Fruit fly (Drosophila melanogaster) whole organism, embryonic: Measurements from ENCODE around the gene mRpL20.
A peak's percentile ranks its signal among the peaks of the same experiment; 100 is the strongest.

ENCODE experiments used
- Abd-B ChIP-seq: fragments of 200-800 bp; sonication (Bioruptor generic); optimal IDR thresholded peaks from 2 replicates; lab custom pipeline; 2018; ENCODE audit warnings: missing biosample characterization, mild to moderate bottlenecking, missing genetic modification characterization, moderate library complexity
- Ada2b ChIP-seq: fragments of 200-800 bp; sonication (Bioruptor generic); IDR thresholded peaks from 2 replicates; pipeline ENCODE4 v1.3.6; 2022; ENCODE audit warnings: missing biosample characterization, missing genetic modification characterization
- Antp ChIP-seq: fragments of 200-800 bp; sonication (Bioruptor generic); optimal IDR thresholded peaks from 3 replicates; lab custom pipeline; 2016; ENCODE audit warnings: missing biosample characterization, missing genetic modification characterization
- BtbVII ChIP-seq: fragments of 200-800 bp; sonication (Bioruptor generic); optimal IDR thresholded peaks from 3 replicates; lab custom pipeline; 2017; ENCODE audit warnings: missing biosample characterization, mild to moderate bottlenecking, missing genetic modification characterization
- CG10267 ChIP-seq: fragments of 200-800 bp; sonication (Bioruptor generic); optimal IDR thresholded peaks from 2 replicates; lab custom pipeline; 2018; ENCODE audit warnings: missing biosample characterization, mild to moderate bottlenecking, missing genetic modification characterization, moderate library complexity
- CG10543 ChIP-seq: fragments of 200-800 bp; sonication (Bioruptor generic); optimal IDR thresholded peaks from 3 replicates; lab custom pipeline; 2017; ENCODE audit warnings: missing biosample characterization, mild to moderate bottlenecking, missing genetic modification characterization, moderate library complexity
- CG11247 ChIP-seq: fragments of 200-800 bp; sonication (Bioruptor generic); IDR thresholded peaks from 2 replicates; pipeline ENCODE4 v1.3.6; 2022; ENCODE audit warnings: missing biosample characterization, missing genetic modification characterization
- CG11398 ChIP-seq: fragments of 200-800 bp; sonication (Bioruptor generic); optimal IDR thresholded peaks from 2 replicates; lab custom pipeline; 2016; ENCODE audit warnings: missing biosample characterization, missing genetic modification characterization
- CG11456 ChIP-seq: fragments of 200-800 bp; sonication (Bioruptor generic); IDR thresholded peaks from 3 replicates; pipeline ENCODE4 v1.3.6; 2022; ENCODE audit warnings: missing biosample characterization, missing genetic modification characterization
- CG12299 ChIP-seq: fragments of 200-800 bp; sonication (Bioruptor generic); optimal IDR thresholded peaks from 2 replicates; lab custom pipeline; 2018; ENCODE audit warnings: missing biosample characterization, mild to moderate bottlenecking, missing genetic modification characterization
- CG13123 ChIP-seq: fragments of 200-800 bp; sonication (Bioruptor generic); optimal IDR thresholded peaks from 2 replicates; lab custom pipeline; 2016; ENCODE audit warnings: missing biosample characterization, missing genetic modification characterization
- CG13287 ChIP-seq: fragments of 200-800 bp; sonication (Bioruptor generic); IDR thresholded peaks from 2 replicates; pipeline ENCODE4 v1.3.6; 2022; ENCODE audit warnings: missing biosample characterization, missing genetic modification characterization; ENCODE audit not compliant: partially characterized antibody
- CG13624 ChIP-seq: fragments of 200-800 bp; sonication (Bioruptor generic); optimal IDR thresholded peaks from 2 replicates; lab custom pipeline; 2016; ENCODE audit warnings: missing biosample characterization, missing genetic modification characterization
- CG14965 ChIP-seq: fragments of 200-800 bp; sonication (Bioruptor generic); optimal IDR thresholded peaks from 2 replicates; lab custom pipeline; 2016; ENCODE audit warnings: missing biosample characterization, missing genetic modification characterization, borderline replicate concordance
- CG15011 ChIP-seq: fragments of 200-800 bp; sonication (Bioruptor generic); optimal IDR thresholded peaks from 3 replicates; lab custom pipeline; 2018; ENCODE audit warnings: missing biosample characterization, mild to moderate bottlenecking, missing genetic modification characterization
- CG16779 ChIP-seq: fragments of 200-800 bp; sonication (Bioruptor generic); IDR thresholded peaks from 2 replicates; pipeline ENCODE4 v1.3.6; 2022; ENCODE audit warnings: missing biosample characterization, missing genetic modification characterization
- CG17361 ChIP-seq: fragments of 200-800 bp; sonication (Bioruptor generic); IDR thresholded peaks from 3 replicates; pipeline ENCODE4 v1.3.6; 2022; ENCODE audit warnings: missing biosample characterization, missing genetic modification characterization
- CG2116 ChIP-seq: fragments of 200-800 bp; sonication (Bioruptor generic); optimal IDR thresholded peaks from 3 replicates; lab custom pipeline; 2018; ENCODE audit warnings: missing biosample characterization, mild to moderate bottlenecking, missing genetic modification characterization
- CG32532 ChIP-seq: fragments of 200-800 bp; sonication (Bioruptor generic); IDR thresholded peaks from 2 replicates; pipeline ENCODE4 v1.3.6; 2022; ENCODE audit warnings: missing biosample characterization, missing genetic modification characterization
- CG4360 ChIP-seq: fragments of 200-800 bp; sonication (Bioruptor generic); IDR thresholded peaks from 2 replicates; pipeline ENCODE4 v1.3.6; 2022; ENCODE audit warnings: missing biosample characterization, missing genetic modification characterization
- CG6175 ChIP-seq: fragments of 200-800 bp; sonication (Bioruptor generic); IDR thresholded peaks from 3 replicates; pipeline ENCODE4 v1.3.6; 2022; ENCODE audit warnings: missing biosample characterization, missing genetic modification characterization
- CG6254 ChIP-seq: fragments of 200-800 bp; sonication (Bioruptor generic); optimal IDR thresholded peaks from 3 replicates; lab custom pipeline; 2017; ENCODE audit warnings: mild to moderate bottlenecking, missing biosample characterization, missing genetic modification reagents, missing genetic modification characterization
- Dad ChIP-seq: fragments of 200-800 bp; sonication (Bioruptor generic); optimal IDR thresholded peaks from 3 replicates; lab custom pipeline; 2016; ENCODE audit warnings: missing biosample characterization, missing genetic modification characterization
- Dbx ChIP-seq: fragments of 200-800 bp; sonication (Bioruptor generic); IDR thresholded peaks from 3 replicates; pipeline ENCODE4 v1.3.6; 2022; ENCODE audit warnings: missing biosample characterization, missing genetic modification characterization
- Dfd ChIP-seq, 2 experiments: fragments of >200 bp; optimal IDR thresholded peaks; 2 replicates each; lab custom pipeline; 2017; ENCODE audit warnings: missing biosample characterization in 2 of 2, missing genetic modification characterization in 2 of 2
- Doc2 ChIP-seq: fragments of 200-800 bp; sonication (Bioruptor generic); IDR thresholded peaks from 2 replicates; pipeline ENCODE4 v1.3.6; 2022; ENCODE audit warnings: missing biosample characterization, missing genetic modification characterization
- Hand ChIP-seq: fragments of 200-800 bp; sonication (Bioruptor generic); optimal IDR thresholded peaks from 2 replicates; lab custom pipeline; 2017; ENCODE audit warnings: mild to moderate bottlenecking, missing biosample characterization, missing genetic modification reagents, missing genetic modification characterization
- Hr39 ChIP-seq: fragments of >200 bp; optimal IDR thresholded peaks from 2 replicates; lab custom pipeline; 2017
- Hr78 ChIP-seq, 2 experiments: fragments of 200-800 bp in 1 of 2; fragments of >200 bp in 1 of 2; sonication (Bioruptor generic) in 1 of 2; optimal IDR thresholded peaks; 2 replicates each; lab custom pipeline; 2017 to 2019; ENCODE audit warnings: missing biosample characterization in 2 of 2, missing genetic modification characterization in 2 of 2, mild to moderate bottlenecking in 1 of 2, moderate library complexity in 1 of 2
- Meics ChIP-seq: fragments of 200-800 bp; sonication (Bioruptor generic); optimal IDR thresholded peaks from 2 replicates; lab custom pipeline; 2017; ENCODE audit warnings: missing biosample characterization, mild to moderate bottlenecking, missing genetic modification characterization
- abd-A ChIP-seq: fragments of 200-800 bp; sonication (Bioruptor generic); optimal IDR thresholded peaks from 3 replicates; lab custom pipeline; 2019; ENCODE audit warnings: missing biosample characterization, mild to moderate bottlenecking, missing genetic modification characterization, moderate library complexity
- aop ChIP-seq: fragments of 200-800 bp; sonication (Bioruptor generic); IDR thresholded peaks from 2 replicates; pipeline ENCODE4 v1.3.6; 2022; ENCODE audit warnings: missing biosample characterization, missing genetic modification characterization
- ara ChIP-seq: fragments of 200-800 bp; sonication (Bioruptor generic); IDR thresholded peaks from 2 replicates; pipeline ENCODE4 v1.3.6; 2022; ENCODE audit warnings: missing biosample characterization, missing genetic modification characterization
- ase ChIP-seq: fragments of 200-800 bp; sonication (Bioruptor generic); IDR thresholded peaks from 3 replicates; pipeline ENCODE4 v1.3.6; 2022; ENCODE audit warnings: missing biosample characterization, missing genetic modification characterization
- cad ChIP-seq: fragments of >200 bp; optimal IDR thresholded peaks from 2 replicates; lab custom pipeline; 2017; ENCODE audit warnings: missing biosample characterization, missing genetic modification characterization
- cato ChIP-seq: fragments of 200-800 bp; sonication (Bioruptor generic); optimal IDR thresholded peaks from 2 replicates; lab custom pipeline; 2016; ENCODE audit warnings: missing biosample characterization, missing genetic modification characterization, borderline replicate concordance
- chinmo ChIP-seq: fragments of 200-800 bp; sonication (Bioruptor generic); IDR thresholded peaks from 4 replicates; pipeline ENCODE4 v1.3.6; 2022; ENCODE audit warnings: missing biosample characterization, missing genetic modification characterization; ENCODE audit not compliant: partially characterized antibody
- corto ChIP-seq: fragments of 200-800 bp; sonication (Bioruptor generic); optimal IDR thresholded peaks from 2 replicates; lab custom pipeline; 2016; ENCODE audit warnings: missing biosample characterization, mild to moderate bottlenecking, missing genetic modification characterization, moderate library complexity
- da ChIP-seq: fragments of 200-800 bp; sonication (Bioruptor generic); optimal IDR thresholded peaks from 2 replicates; lab custom pipeline; 2016; ENCODE audit warnings: missing biosample characterization, missing genetic modification characterization
- emc ChIP-seq: fragments of 200-800 bp; sonication (Bioruptor generic); optimal IDR thresholded peaks from 2 replicates; lab custom pipeline; 2016; ENCODE audit warnings: missing biosample characterization, missing genetic modification characterization
- ems ChIP-seq: fragments of 200-800 bp; sonication (Bioruptor generic); optimal IDR thresholded peaks from 3 replicates; lab custom pipeline; 2016; ENCODE audit warnings: missing biosample characterization, missing genetic modification characterization
- ftz-f1 ChIP-seq: fragments of 200-800 bp; sonication (Bioruptor generic); optimal IDR thresholded peaks from 2 replicates; lab custom pipeline; 2016; ENCODE audit warnings: missing biosample characterization, missing genetic modification characterization
- gfzf ChIP-seq: fragments of 200-800 bp; sonication (Bioruptor generic); optimal IDR thresholded peaks from 2 replicates; lab custom pipeline; 2016; ENCODE audit warnings: missing biosample characterization, mild to moderate bottlenecking, missing genetic modification characterization, moderate library complexity
- gro ChIP-seq: fragments of 200-800 bp; sonication (Bioruptor generic); optimal IDR thresholded peaks from 2 replicates; lab custom pipeline; 2016; ENCODE audit warnings: missing biosample characterization, missing genetic modification characterization
- lola ChIP-seq, 3 experiments: fragments of >200 bp in 2 of 3; fragments of 200-800 bp in 1 of 3; sonication (Bioruptor generic) in 1 of 3; optimal IDR thresholded peaks; 2 replicates each; lab custom pipeline; 2017 to 2019; ENCODE audit warnings: missing biosample characterization in 3 of 3, missing genetic modification characterization in 3 of 3, mild to moderate bottlenecking in 1 of 3, moderate library complexity in 1 of 3
- sug ChIP-seq: fragments of 200-800 bp; optimal IDR thresholded peaks from 2 replicates; lab custom pipeline; 2019; ENCODE audit warnings: missing biosample characterization, mild to moderate bottlenecking, missing genetic modification characterization, moderate library complexity
- tio ChIP-seq: fragments of 200-800 bp; sonication (Bioruptor generic); optimal IDR thresholded peaks from 2 replicates; lab custom pipeline; 2017; ENCODE audit warnings: missing biosample characterization, missing genetic modification characterization, inconsistent platforms
- tup ChIP-seq: fragments of 200-800 bp; sonication (Bioruptor generic); optimal IDR thresholded peaks from 2 replicates; lab custom pipeline; 2016; ENCODE audit warnings: missing biosample characterization, mild to moderate bottlenecking, missing genetic modification characterization, moderate library complexity
- vvl ChIP-seq: fragments of 200-800 bp; sonication (Bioruptor generic); IDR thresholded peaks from 2 replicates; pipeline ENCODE4 v1.3.6; 2022; ENCODE audit warnings: missing biosample characterization, missing genetic modification characterization

Gene mRpL20

DNA sequence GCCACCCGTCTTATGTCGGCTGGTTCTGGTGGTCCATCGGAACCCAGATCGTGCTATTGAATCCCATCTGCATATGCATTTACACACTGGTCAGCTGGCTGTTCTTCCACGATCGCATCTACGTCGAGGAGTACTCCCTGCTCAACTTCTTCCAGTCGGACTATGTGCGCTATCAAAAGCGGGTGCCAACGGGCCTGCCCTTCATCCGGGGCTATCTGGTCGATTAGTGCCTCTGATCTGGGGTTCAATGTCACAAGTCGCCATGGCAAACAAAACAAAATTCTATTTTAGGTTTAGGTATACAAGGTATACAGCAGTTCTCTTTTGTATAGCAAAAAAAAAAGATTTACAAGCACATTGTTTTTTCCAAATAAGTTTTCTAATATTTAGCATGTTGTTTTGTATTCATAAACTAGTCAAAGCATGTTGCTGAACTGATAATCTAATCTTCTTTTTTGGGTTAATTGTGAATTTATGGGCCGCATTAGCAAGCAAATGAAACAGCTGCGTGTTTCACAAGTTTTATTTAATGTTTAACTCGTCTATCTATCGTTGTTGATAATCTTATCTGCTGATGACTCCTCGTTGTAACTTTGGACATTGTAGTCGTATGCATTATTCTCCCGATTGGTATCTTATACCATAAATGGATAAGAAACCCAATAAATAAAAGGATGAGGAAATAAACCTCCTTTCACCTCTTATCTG is 1.7 kb upstream of the mRpL20 start (continued):
- no peak for TF ChIP-seq CG4360
- no peak for TF ChIP-seq CG15011
- peak; percentile 44 for TF ChIP-seq sug (tag; lab: Kevin White, UChicago)
- 0 out of 4 replicates have a peak, but pooled peaks have one; percentile 71 for TF ChIP-seq chinmo
- TF ChIP-seq CG10267 (tag; lab: Kevin White, UChicago), result no peak
- no peak for TF ChIP-seq CG2116 (GFP tag; lab: Kevin White, UChicago)
- no peak for TF ChIP-seq Dfd (GFP tag; optimal IDR thresholded peaks at IDR 0.05; lab: Kevin White, UChicago)
- no peak for TF ChIP-seq CG6175 (GFP tag; lab: Robert Waterston, UW)
- TF ChIP-seq Abd-B (GFP tag; lab: Kevin White, UChicago), result no peak
- peak; percentile 40 for TF ChIP-seq abd-A (tag; lab: Kevin White, UChicago)
- no peak for TF ChIP-seq corto (GFP tag; lab: Kevin White, UChicago)
- TF ChIP-seq Dad (GFP tag; lab: Kevin White, UChicago), result no peak
- peak; percentile 64 for TF ChIP-seq ftz-f1
- TF ChIP-seq CG13123 (GFP tag; lab: Kevin White, UChicago), result no peak
- TF ChIP-seq gro, result no peak
- no peak for TF ChIP-seq aop (GFP tag; lab: Robert Waterston, UW)
- TF ChIP-seq ase (GFP tag; lab: Robert Waterston, UW), result no peak
- TF ChIP-seq tup (GFP tag; lab: Kevin White, UChicago), result no peak

DNA sequence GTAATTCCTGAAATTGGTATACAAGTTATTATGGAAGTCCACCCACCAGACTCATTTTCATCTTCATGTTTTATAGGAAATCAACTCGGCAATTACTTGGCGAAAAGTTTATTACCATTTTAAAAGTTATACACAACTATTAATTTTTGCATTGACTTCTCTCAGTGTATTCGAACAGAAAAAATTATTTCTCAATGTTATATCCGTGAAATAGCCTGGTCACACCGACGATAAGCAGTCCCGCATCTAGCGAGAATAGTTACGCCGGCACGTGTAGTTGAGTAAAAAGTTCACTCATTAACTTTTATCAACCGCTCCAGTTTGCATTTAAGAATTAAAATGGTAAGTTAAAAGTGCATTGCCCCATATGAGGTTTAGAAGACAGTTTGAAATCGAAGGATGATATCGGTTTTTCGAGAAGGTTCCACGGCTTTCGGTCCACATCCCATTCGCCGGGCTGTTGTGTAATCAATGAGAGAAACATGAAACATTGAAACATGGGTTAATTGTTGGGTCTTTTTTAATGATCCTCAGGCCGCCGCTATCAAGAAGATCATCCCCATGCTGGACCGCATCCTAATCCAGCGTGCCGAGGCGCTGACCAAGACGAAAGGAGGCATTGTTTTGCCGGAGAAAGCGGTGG is 1.7 kb downstream of the mRpL20 start, which contains the start of gene CG11267:
Gene CG11267, plus strand, starts transcription at position 228 of the 643 bp plus-strand sequence.
- TF ChIP-seq ems (GFP tag; lab: Kevin White, UChicago), result peak; percentile 73
- no peak for TF ChIP-seq CG14965 (GFP tag; lab: Kevin White, UChicago)
- TF ChIP-seq emc (GFP tag; lab: Kevin White, UChicago), result peak; percentile 64
- TF ChIP-seq CG17361 (GFP tag; lab: Robert Waterston, UW), result peak; percentile 85
- peak; percentile 65 for TF ChIP-seq tio (GFP tag; lab: Kevin White, UChicago)
- no peak for TF ChIP-seq cad
- TF ChIP-seq CG32532 (GFP tag; lab: Robert Waterston, UW), result peak; percentile 95
- no peak for TF ChIP-seq Hr39 (lab: Kevin White, UChicago)
- TF ChIP-seq CG13624 (GFP tag; lab: Kevin White, UChicago), result peak; percentile 74
- peak; percentile 96 for TF ChIP-seq vvl (GFP tag; lab: Robert Waterston, UW)
- TF ChIP-seq CG6254 (GFP tag; lab: Kevin White, UChicago), result peak; percentile 71
- TF ChIP-seq Doc2 (GFP tag; lab: Robert Waterston, UW), result no peak
- peak in 1 of 3 experiments; percentile 59 for TF ChIP-seq lola (GFP tag; optimal IDR thresholded peaks at IDR 0.05; lab: Kevin White, UChicago)
- peak; percentile 55 for TF ChIP-seq Hand (GFP tag; lab: Kevin White, UChicago)
- TF ChIP-seq da, result peak; percentile 32
- peak; percentile 94 for TF ChIP-seq Ada2b (GFP tag; lab: Robert Waterston, UW)
- TF ChIP-seq CG10543 (GFP tag; lab: Kevin White, UChicago), result peak; percentile 91
- TF ChIP-seq CG11247 (GFP tag; lab: Robert Waterston, UW), result peak; percentile 89
- TF ChIP-seq ara (GFP tag; lab: Robert Waterston, UW), result peak; percentile 83
- peak; percentile 82 for TF ChIP-seq CG16779 (GFP tag; lab: Robert Waterston, UW)
- peak; percentile 92 for TF ChIP-seq CG11456 (GFP tag; lab: Robert Waterston, UW)
- no peak for TF ChIP-seq CG12299
- TF ChIP-seq Meics (GFP tag; lab: Kevin White, UChicago), result peak; percentile 90
- TF ChIP-seq CG13287 (GFP tag; lab: Robert Waterston, UW), result no peak
- TF ChIP-seq Dbx (GFP tag; lab: Robert Waterston, UW), result peak; percentile 93
- peak; percentile 66 for TF ChIP-seq cato (GFP tag; lab: Kevin White, UChicago)
- TF ChIP-seq CG11398, result peak; percentile 47
- TF ChIP-seq Hr78 (GFP tag; optimal IDR thresholded peaks at IDR 0.05; lab: Kevin White, UChicago), result peak in 1 of 2 experiments; percentile 2
- peak; percentile 87 for TF ChIP-seq BtbVII (GFP tag; lab: Kevin White, UChicago)
- TF ChIP-seq gfzf (GFP tag; lab: Kevin White, UChicago), result peak; percentile 63
- peak; percentile 69 for TF ChIP-seq Antp (GFP tag; lab: Kevin White, UChicago)
